Worm (Caenorhabditis elegans) whole organism, L4/young adult: Measurements from ENCODE around the gene ssl-1.

Source experiments
- W03F9.2 ChIP-seq: fragments of 150-350 bp; optimal IDR thresholded peaks from 2 replicates; lab custom pipeline; 2014; ENCODE audit warnings: missing biosample characterization, missing genetic modification characterization
- dao-5 ChIP-seq: sonication (generic microtip); optimal IDR thresholded peaks from 2 replicates; lab custom pipeline; 2016; ENCODE audit warnings: missing genotype, missing genetic modification characterization, moderate library complexity, missing compliant biosample characterization

DNA sequence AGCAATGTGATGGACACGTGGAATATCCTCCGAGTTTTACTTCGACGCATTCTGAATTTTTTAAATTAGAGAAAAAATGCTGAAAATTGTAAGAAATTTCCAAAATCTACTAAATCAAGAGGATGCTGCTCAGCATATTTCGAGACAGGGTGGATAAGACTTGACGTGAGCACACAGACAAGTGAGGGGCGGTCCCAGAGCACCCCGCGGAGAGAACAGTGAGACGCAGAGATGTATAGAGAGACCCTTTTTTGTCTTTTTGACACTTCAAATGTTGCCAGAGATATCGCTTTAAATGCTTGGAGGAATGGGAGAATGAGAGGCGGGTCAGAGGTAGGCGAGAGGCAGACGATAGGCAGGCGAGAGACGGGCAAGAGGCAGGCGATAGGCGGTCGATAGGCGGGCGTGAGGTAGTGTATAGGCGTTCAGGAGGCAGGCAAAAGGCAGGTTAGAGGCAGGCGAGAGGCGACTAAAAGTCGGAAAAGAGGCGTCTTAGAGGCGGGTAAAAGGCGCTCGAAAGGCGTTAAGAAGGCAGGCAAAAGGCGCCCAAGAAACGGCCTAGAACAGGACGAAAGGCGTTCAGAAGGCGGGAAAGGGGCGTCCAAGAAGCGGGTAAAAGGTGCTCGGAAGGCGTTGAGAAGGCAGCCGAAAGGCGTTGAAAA lies 65.4 kb downstream of the ssl-1 start, which contains the start of gene gab-1:
- TF ChIP-seq W03F9.2 (tag; lab: Kevin White, UChicago) (no peak), dao-5 (tag; lab: Kevin White, UChicago) (no peak)
